Worm (Caenorhabditis elegans) whole organism, L4/young adult: ENCODE measurements around the gene C50H11.13.

Experiments used
- W03F9.2 ChIP-seq: fragments of 150-350 bp; optimal IDR thresholded peaks from 2 replicates; lab custom pipeline; 2014; ENCODE audit warnings: missing biosample characterization, missing genetic modification characterization
- dao-5 ChIP-seq: sonication (generic microtip); optimal IDR thresholded peaks from 2 replicates; lab custom pipeline; 2016; ENCODE audit warnings: missing genotype, missing genetic modification characterization, moderate library complexity, missing compliant biosample characterization
- him-1 ChIP-seq: sonication (generic microtip); optimal IDR thresholded peaks from 2 replicates; lab custom pipeline; 2016; ENCODE audit warnings: missing genotype, missing genetic modification reagents, missing genetic modification characterization, missing compliant biosample characterization

The C50H11.13 gene

ce11 chrV:3032343-3032742 lies 39.1 kb downstream of the C50H11.13 start, which contains the start of gene irld-38:
irld-38 (minus strand) TSS chrV:3032443.
- no peak for TF ChIP-seq dao-5 (tag; lab: Kevin White, UChicago)
- no peak for TF ChIP-seq him-1
- TF ChIP-seq W03F9.2 (tag; lab: Kevin White, UChicago) = no peak

DNA sequence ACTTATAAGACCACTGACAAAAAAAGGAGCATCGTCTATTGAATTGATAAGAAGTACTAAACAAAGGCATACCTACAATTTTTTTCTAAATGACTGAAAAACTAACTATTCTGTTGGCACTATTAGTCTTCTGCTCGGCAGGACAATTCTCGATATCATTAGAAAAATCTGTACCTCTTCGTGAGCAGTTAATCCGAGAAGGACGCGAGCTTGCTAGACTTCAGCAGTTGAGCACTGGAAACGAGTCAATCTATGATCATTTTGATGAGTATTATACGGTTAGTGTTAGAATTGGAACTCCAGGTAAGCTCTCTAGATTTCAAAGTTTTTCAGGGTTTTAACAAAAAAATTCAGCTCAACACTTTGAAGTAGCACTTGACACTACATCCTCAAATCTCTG lies 43.2 kb downstream of the C50H11.13 start, which contains the start of gene asp-7:
TSS of gene asp-7 (plus strand) at position 81 of the 400 bp plus-strand sequence.
- TF ChIP-seq W03F9.2 (tag; lab: Kevin White, UChicago) (no peak), him-1 (no peak), dao-5 (tag; lab: Kevin White, UChicago) (no peak)

ce11 chrV:3024274-3024673 lies 47.2 kb downstream of the C50H11.13 start, which contains the start of gene asp-8:
asp-8 (plus strand) TSS chrV:3024549.
- TF ChIP-seq him-1 = no peak
- no peak for TF ChIP-seq W03F9.2 (tag; lab: Kevin White, UChicago)
- no peak for TF ChIP-seq dao-5 (tag; lab: Kevin White, UChicago)

DNA sequence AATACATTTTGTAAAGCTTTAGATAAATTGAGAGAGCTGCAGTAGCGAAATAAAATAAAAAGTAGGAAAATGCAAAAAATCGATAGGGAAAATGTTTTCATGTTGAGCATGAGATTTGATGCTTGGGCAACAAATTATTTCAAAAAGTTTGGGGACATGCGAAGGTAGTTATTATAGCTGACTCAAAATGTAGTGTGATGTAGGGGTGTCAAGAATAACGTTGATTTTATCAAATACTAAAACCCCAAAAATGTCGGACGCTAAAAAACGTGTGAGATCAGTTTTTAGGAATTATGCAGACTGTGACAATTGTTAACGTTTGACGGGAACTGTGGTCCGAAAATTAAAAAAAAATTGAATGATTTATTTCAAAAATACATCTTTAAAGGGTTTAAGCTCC lies 50.1 kb downstream of the C50H11.13 start, which contains the start of gene irld-12:
TSS of gene irld-12 (minus strand) at position 101 of the 400 bp plus-strand sequence.
- TF ChIP-seq him-1 (no peak), dao-5 (tag; lab: Kevin White, UChicago) (no peak), W03F9.2 (tag; lab: Kevin White, UChicago) (no peak)
